Worm (Caenorhabditis elegans): ENCODE measurements around the gene pepm-1.

DNA sequence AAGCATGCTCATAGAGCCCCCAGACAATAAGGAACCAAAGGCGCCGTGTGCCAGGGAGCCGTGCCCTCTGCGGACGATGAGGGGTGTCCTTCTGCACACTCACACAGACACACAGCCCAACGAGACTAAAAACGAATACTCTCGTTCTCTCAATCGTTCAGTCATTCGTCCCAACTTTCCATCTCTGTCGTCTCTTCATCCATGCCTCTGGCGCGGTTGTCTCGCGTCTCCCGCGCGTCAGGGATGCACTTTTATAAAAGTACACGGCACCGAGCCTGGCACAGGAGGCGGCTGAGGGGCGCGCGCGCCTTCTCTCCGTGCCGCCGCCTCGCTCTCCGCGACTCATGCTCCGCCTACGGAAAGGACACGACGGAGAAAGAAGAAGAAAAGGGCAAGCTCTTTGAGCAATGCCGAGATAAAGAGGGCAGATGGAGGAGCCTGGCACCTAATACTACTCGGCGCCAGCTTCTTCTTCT, 37.6 kb downstream of the pepm-1 start:
- TF ChIP-seq zip-8 (tag; optimal IDR thresholded peaks at IDR 0.05) (no peak), mab-5 (tag; optimal IDR thresholded peaks at IDR 0.05) (no peak), nhr-28 (tag; optimal IDR thresholded peaks at IDR 0.05) (no peak), nhr-237 (tag; optimal IDR thresholded peaks at IDR 0.05) (no peak), ztf-11 (tag; optimal IDR thresholded peaks at IDR 0.05) (no peak), snpc-4 (tag; optimal IDR thresholded peaks at IDR 0.05) (no peak), elt-1 (tag; optimal IDR thresholded peaks at IDR 0.05; ENCODE audit: borderline replicate concordance, insufficient read depth) (no peak), unc-62 (GFP tag; optimal IDR thresholded peaks at IDR 0.05) (no peak), nhr-12 (tag; optimal IDR thresholded peaks at IDR 0.05) (no peak), elt-3 (tag; optimal IDR thresholded peaks at IDR 0.05) (no peak), mep-1 (tag; optimal IDR thresholded peaks at IDR 0.05) (no peak), unc-39 (tag; optimal IDR thresholded peaks at IDR 0.05) (no peak), M03D4.4 (tag; optimal IDR thresholded peaks at IDR 0.05) (no peak)

Data from whole organism, mixed stage, embryonic.